Worm (Caenorhabditis elegans): ENCODE measurements around the gene bgnt-1.2.
A peak's percentile ranks its signal among the peaks of the same experiment; 100 is the strongest.

The bgnt-1.2 gene

DNA sequence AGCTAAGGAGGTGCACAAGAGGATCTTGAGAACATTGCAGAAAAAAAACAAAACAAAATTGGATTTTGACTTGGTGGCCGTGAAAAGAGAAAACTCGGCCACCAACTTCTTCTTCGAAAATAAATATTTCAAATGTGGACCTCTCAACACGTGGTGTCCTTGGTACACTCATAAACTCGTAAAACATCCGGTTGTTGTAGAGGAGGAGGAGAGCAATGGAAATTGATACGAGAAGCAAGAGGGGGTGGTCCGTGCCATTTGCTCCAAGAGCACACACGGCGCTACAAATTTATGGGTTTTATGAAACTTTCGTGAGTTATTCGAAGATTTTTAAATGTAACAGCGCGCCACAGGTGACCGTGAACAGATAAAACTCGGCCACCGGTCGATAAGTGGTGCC lies 36.6 kb downstream of the bgnt-1.2 start:
- TF ChIP-seq rnt-1 (tag; optimal IDR thresholded peaks at IDR 0.05) (peak; percentile 57), lin-15B (tag; optimal IDR thresholded peaks at IDR 0.05) (no peak), lin-14 (GFP tag; optimal IDR thresholded peaks at IDR 0.05) (peak; percentile 65)

ce11 chrV:2081269-2081668 lies 37.2 kb downstream of the bgnt-1.2 start:
- TF ChIP-seq rnt-1 (tag; optimal IDR thresholded peaks at IDR 0.05) (no peak), efl-1 (optimal IDR thresholded peaks at IDR 0.05) (no peak), efl-1 (GFP tag; optimal IDR thresholded peaks at IDR 0.05 in 1 of 2) (peak in 1 of 2 experiments; percentile 77)

ce11 chrV:2076043-2076442 lies 42.4 kb downstream of the bgnt-1.2 start:
- peak; percentile 88 for TF ChIP-seq lin-14 (GFP tag; optimal IDR thresholded peaks at IDR 0.05)
- peak; percentile 19 for TF ChIP-seq fkh-8 (tag; optimal IDR thresholded peaks at IDR 0.05)
- peak; percentile 64 for TF ChIP-seq rnt-1 (tag; optimal IDR thresholded peaks at IDR 0.05)
- peak; percentile 26 for TF ChIP-seq nhr-71 (tag; optimal IDR thresholded peaks at IDR 0.05)
- no peak for TF ChIP-seq ceh-90 (tag; optimal IDR thresholded peaks at IDR 0.05)
- peak in 1 of 3 experiments; percentile 1 for TF ChIP-seq dpl-1 (GFP tag; optimal IDR thresholded peaks at IDR 0.05)
- no peak for TF ChIP-seq ces-1 (GFP tag; optimal IDR thresholded peaks at IDR 0.05)
- TF ChIP-seq vab-15 (tag; optimal IDR thresholded peaks at IDR 0.05): peak; percentile 83

ce11 chrV:2072807-2073206 lies 45.7 kb downstream of the bgnt-1.2 start, which contains the start of gene Y40B10A.9:
Gene Y40B10A.9, minus strand, starts transcription at chrV:2072907.
- no peak for TF ChIP-seq snpc-4 (tag; optimal IDR thresholded peaks at IDR 0.05)
- no peak for TF ChIP-seq Y116A8C.19 (tag; optimal IDR thresholded peaks at IDR 0.05; ENCODE audit: borderline replicate concordance)
- no peak for TF ChIP-seq vab-15 (tag; optimal IDR thresholded peaks at IDR 0.05)
- no peak for TF ChIP-seq ces-1 (GFP tag; optimal IDR thresholded peaks at IDR 0.05)
- TF ChIP-seq fkh-4 (tag; optimal IDR thresholded peaks at IDR 0.05; ENCODE audit: borderline replicate concordance): no peak
- TF ChIP-seq mef-2 (tag; optimal IDR thresholded peaks at IDR 0.05): no peak
- no peak for TF ChIP-seq nhr-237 (tag; optimal IDR thresholded peaks at IDR 0.05)
- TF ChIP-seq dsc-1 (tag; optimal IDR thresholded peaks at IDR 0.05): no peak
- TF ChIP-seq unc-86 (tag; optimal IDR thresholded peaks at IDR 0.05): no peak
- TF ChIP-seq C04F5.9 (tag; optimal IDR thresholded peaks at IDR 0.05): no peak
- TF ChIP-seq elt-3 (tag; optimal IDR thresholded peaks at IDR 0.05): no peak
- TF ChIP-seq lir-3 (tag; optimal IDR thresholded peaks at IDR 0.05; ENCODE audit: poor library complexity): no peak
- no peak for TF ChIP-seq F16B12.6 (tag; optimal IDR thresholded peaks at IDR 0.05)
- TF ChIP-seq ceh-82 (tag; optimal IDR thresholded peaks at IDR 0.05): no peak
- TF ChIP-seq lin-13 (GFP tag; optimal IDR thresholded peaks at IDR 0.05): no peak
- TF ChIP-seq nhr-11 (tag; optimal IDR thresholded peaks at IDR 0.05): no peak
- TF ChIP-seq nhr-12 (tag; optimal IDR thresholded peaks at IDR 0.05): no peak
- TF ChIP-seq isw-1 (GFP tag; IDR thresholded peaks at IDR 0.05): no peak

DNA sequence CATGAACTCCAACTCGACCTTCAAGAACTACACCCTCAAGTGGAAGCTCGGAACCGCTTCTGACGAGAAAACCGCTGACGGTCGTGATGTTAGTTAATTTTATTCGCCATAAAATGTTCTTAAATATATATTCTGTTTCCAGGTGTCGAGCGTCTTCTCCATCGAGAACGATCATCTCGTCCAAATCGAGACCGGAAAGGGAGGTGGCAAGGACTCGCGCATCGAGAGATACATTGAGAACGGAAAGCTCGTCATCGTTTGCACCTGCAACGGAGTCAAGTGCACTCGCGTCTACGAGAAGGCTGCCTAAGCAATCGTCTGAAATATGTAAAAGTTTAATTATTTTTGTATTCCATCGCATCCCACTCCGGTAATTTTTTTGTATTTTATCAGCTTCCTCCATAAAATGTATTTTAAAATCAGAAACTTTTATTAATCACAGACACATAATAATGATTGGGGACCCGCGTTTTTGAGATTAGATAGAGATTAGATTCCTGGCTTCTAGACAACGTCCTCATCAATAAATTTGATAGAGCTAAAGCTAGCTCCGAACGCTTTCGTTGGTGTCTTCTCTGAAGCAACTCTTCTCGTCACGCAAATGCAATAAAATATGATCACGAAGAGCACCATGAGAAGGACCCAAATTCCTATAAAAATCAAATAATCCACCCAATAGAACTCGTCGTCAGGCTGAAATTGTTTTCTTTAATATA lies 49.6 kb downstream of the bgnt-1.2 start:
- TF ChIP-seq nhr-85 (tag) (peak; percentile 22), mep-1 (tag; optimal IDR thresholded peaks at IDR 0.05) (peak; percentile 13), nhr-28 (tag; optimal IDR thresholded peaks at IDR 0.05) (no peak)

DNA sequence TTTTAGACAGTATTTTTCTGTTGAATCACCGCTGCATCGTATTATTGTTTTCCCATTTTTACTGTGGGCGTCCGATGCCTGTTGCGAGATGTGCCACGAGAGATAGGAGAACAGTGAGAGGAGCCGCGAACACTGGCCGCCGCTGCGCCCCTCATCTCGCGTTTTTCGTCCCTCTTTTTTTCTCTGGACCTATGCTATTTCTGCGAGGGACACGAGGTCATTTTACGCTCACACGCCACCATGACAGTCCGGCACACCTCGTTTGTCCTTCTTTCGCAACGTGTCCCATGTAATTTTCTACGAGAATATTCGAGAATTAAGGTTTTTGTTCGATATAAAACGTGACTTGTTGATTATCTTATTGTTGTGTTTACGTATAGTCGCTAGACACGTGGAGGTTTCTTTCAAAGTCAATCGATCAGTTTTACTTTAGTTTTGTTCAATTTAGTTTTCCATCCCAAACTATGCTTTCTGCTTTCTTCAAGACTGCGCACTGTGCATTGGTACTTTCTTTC lies 50.4 kb downstream of the bgnt-1.2 start, which contains the start of gene lbp-9:
lbp-9 (plus strand) TSS at position 465 of the 515 bp plus-strand sequence.
- TF ChIP-seq ceh-8 (GFP tag; optimal IDR thresholded peaks at IDR 0.05) (no peak), snpc-4 (tag; optimal IDR thresholded peaks at IDR 0.05) (no peak), dpl-1 (GFP tag; optimal IDR thresholded peaks at IDR 0.05) (peak in 2 of 3 experiments; percentile 6 to 50), lin-14 (GFP tag; optimal IDR thresholded peaks at IDR 0.05) (peak; percentile 99), lsy-2 (tag; optimal IDR thresholded peaks at IDR 0.05) (peak; percentile 15 to 34), nhr-12 (tag; optimal IDR thresholded peaks at IDR 0.05) (no peak), ceh-90 (tag; optimal IDR thresholded peaks at IDR 0.05) (no peak), grh-1 (GFP tag; IDR thresholded peaks at IDR 0.05) (no peak), unc-62 (GFP tag; optimal IDR thresholded peaks at IDR 0.05) (no peak), swsn-7 (tag; optimal IDR thresholded peaks at IDR 0.05) (peak; percentile 40), nhr-20 (tag; optimal IDR thresholded peaks at IDR 0.05) (peak; percentile 88), mef-2 (tag; optimal IDR thresholded peaks at IDR 0.05) (no peak), ztf-11 (tag; optimal IDR thresholded peaks at IDR 0.05) (no peak), aly-2 (tag; optimal IDR thresholded peaks at IDR 0.05) (no peak), lin-13 (GFP tag; optimal IDR thresholded peaks at IDR 0.05) (peak; percentile 28), nhr-19 (GFP tag; conservative IDR thresholded peaks at IDR 0.05) (peak; percentile 37; the same call in 1 of the 2 replicates), ceh-82 (tag; optimal IDR thresholded peaks at IDR 0.05) (peak in 1 of 3 experiments; percentile 31), isw-1 (GFP tag; IDR thresholded peaks at IDR 0.05) (no peak), egl-13 (tag; optimal IDR thresholded peaks at IDR 0.05) (no peak), ets-5 (GFP tag; IDR thresholded peaks at IDR 0.05) (no peak)
